Fruit fly (Drosophila melanogaster) whole organism, pupa: ENCODE data around the gene CG33995.

ENCODE experiments used
- CG13204 ChIP-seq: fragments of 200-800 bp; sonication (Bioruptor generic); optimal IDR thresholded peaks from 2 replicates; lab custom pipeline; 2018; ENCODE audit warnings: missing biosample characterization, mild to moderate bottlenecking, missing genetic modification characterization, moderate library complexity
- CG14655 ChIP-seq: fragments of 200-800 bp; sonication (Bioruptor generic); optimal IDR thresholded peaks from 3 replicates; lab custom pipeline; 2017; ENCODE audit warnings: mild to moderate bottlenecking, missing biosample characterization, missing genetic modification reagents, missing genetic modification characterization
- CG17806 ChIP-seq: fragments of 200-800 bp; sonication (Bioruptor generic); optimal IDR thresholded peaks from 2 replicates; lab custom pipeline; 2018; ENCODE audit warnings: missing biosample characterization, mild to moderate bottlenecking, missing genetic modification characterization, moderate library complexity
- CG32121 ChIP-seq: fragments of 200-800 bp; sonication (Bioruptor generic); IDR thresholded peaks from 2 replicates; pipeline ENCODE4 v1.3.6; 2022; ENCODE audit warnings: missing biosample characterization, missing genetic modification characterization
- CG34367 ChIP-seq: fragments of 200-800 bp; sonication (Bioruptor generic); optimal IDR thresholded peaks from 2 replicates; lab custom pipeline; 2018; ENCODE audit warnings: missing biosample characterization, mild to moderate bottlenecking, missing genetic modification characterization
- EcR ChIP-seq: fragments of 200-800 bp; sonication (Bioruptor generic); optimal IDR thresholded peaks from 3 replicates; lab custom pipeline; 2019; ENCODE audit warnings: missing biosample characterization, missing genetic modification characterization, mild to moderate bottlenecking, moderate library complexity, missing genetic modification reagents
- Ets98B ChIP-seq: fragments of 200-800 bp; sonication (Bioruptor generic); IDR thresholded peaks from 2 replicates; pipeline ENCODE4 v1.3.6; 2022; ENCODE audit warnings: missing biosample characterization, missing genetic modification characterization
- Pif1A ChIP-seq: fragments of 200-800 bp; sonication (Bioruptor generic); optimal IDR thresholded peaks from 3 replicates; lab custom pipeline; 2016; ENCODE audit warnings: missing biosample characterization, missing genetic modification characterization
- Pif1B ChIP-seq: fragments of 200-800 bp; sonication (Bioruptor generic); optimal IDR thresholded peaks from 3 replicates; lab custom pipeline; 2016; ENCODE audit warnings: missing biosample characterization, missing genetic modification characterization
- Snoo ChIP-seq: fragments of 200-800 bp; sonication (Bioruptor generic); optimal IDR thresholded peaks from 3 replicates; lab custom pipeline; 2017; ENCODE audit warnings: missing biosample characterization, mild to moderate bottlenecking, missing genetic modification characterization, inconsistent platforms
- fd96Ca ChIP-seq: fragments of 200-800 bp; sonication (Bioruptor generic); IDR thresholded peaks from 3 replicates; pipeline ENCODE4 v1.3.6; 2022; ENCODE audit warnings: missing biosample characterization, missing genetic modification characterization

DNA sequence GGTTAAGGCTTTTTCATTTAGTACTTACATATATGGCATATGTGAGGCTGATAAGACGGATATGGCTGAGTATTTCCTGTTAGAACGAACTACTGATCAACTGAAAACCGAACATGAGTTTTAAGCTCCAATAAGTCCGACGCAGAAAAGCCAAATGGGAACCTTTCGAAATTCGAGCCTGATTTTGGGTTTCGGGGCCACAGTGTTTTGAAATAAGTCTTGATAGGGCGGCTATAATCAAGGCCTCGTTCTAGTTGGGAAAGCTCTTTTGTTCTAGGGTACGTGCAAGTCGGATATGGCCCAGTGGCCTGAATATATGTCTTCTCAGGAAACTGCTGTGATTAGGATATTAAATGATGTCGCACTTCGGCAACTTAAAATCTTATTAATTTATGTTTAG lies 15.0 kb upstream of the CG33995 start, which contains the start of gene vkg:
- no peak for TF ChIP-seq fd96Ca (GFP tag; lab: Robert Waterston, UW)
- TF ChIP-seq Pif1A = no peak
- no peak for TF ChIP-seq CG34367 (tag; lab: Kevin White, UChicago)
- TF ChIP-seq CG32121 (GFP tag; lab: Robert Waterston, UW) = no peak
- TF ChIP-seq CG13204 (GFP tag; lab: Kevin White, UChicago) = no peak
- no peak for TF ChIP-seq Snoo (tag; lab: Kevin White, UChicago)
- no peak for TF ChIP-seq EcR (GFP tag; lab: Kevin White, UChicago)
- TF ChIP-seq Ets98B (GFP tag; lab: Robert Waterston, UW) = no peak
- TF ChIP-seq Pif1B (GFP tag; lab: Kevin White, UChicago) = no peak
- TF ChIP-seq CG17806 = no peak
- TF ChIP-seq CG14655 = no peak
